Fruit fly (Drosophila melanogaster) whole organism, larva: ENCODE measurements around the gene CG43679.

Experiments
- noc ChIP-seq: fragments of 200-800 bp; sonication (Bioruptor generic); optimal IDR thresholded peaks from 3 replicates; lab custom pipeline; 2019; ENCODE audit warnings: missing biosample characterization, mild to moderate bottlenecking, missing genetic modification characterization, moderate library complexity

CG43679 gene

DNA sequence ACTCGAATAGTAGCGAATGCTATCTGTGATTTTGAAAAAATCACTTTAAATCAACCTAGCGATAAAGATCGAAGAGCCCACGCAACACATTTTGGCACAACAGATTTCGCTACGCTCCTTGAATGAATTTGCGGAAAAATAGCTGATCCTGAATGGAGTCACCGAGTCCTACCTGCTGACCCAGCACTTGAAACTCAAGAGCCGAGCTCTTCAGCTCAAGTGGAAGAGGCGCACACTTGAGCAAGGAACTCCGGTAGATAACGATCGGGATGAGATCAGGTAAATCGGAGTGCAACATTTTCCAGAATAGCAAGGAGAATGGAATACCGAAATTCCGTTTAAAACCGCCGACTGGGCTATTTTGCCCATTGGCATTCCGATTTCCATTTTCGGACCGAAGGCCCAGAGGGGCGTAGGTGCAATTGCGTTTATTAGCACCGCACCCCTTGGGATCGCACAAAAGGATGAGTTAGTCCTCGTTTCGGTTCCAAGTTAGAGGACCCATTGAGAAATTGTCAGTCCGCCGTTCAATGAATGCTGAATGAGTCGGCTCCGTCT lies 10.8 kb downstream of the CG43679 start:
- TF ChIP-seq noc (tag; lab: Kevin White, UChicago): no peak

- no peak for TF ChIP-seq noc (tag; lab: Kevin White, UChicago)
Measured at dm6 chr3L:15039510-15039909, 11.7 kb downstream of the CG43679 start.

- no peak for TF ChIP-seq noc (tag; lab: Kevin White, UChicago)
Measured at dm6 chr3L:15035585-15035984, 15.6 kb downstream of the CG43679 start.

DNA sequence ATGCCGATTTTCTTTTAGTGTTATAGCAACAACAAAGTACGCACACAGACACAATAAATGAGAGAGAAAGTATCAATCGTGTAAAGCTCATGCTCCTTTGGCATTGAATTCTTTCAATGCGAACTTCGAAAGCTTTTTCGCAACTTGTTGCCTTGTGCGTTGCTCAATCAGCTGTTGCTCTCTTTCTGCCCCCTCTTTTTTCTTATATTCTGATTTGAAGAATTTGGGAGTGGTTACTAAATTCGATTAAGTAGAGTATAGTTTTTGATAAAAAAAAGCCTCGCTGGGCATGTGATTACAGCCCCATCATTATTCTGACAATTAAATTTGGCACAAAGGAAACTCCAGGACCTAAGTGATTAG lies 16.5 kb downstream of the CG43679 start:
- no peak for TF ChIP-seq noc (tag; lab: Kevin White, UChicago)

DNA sequence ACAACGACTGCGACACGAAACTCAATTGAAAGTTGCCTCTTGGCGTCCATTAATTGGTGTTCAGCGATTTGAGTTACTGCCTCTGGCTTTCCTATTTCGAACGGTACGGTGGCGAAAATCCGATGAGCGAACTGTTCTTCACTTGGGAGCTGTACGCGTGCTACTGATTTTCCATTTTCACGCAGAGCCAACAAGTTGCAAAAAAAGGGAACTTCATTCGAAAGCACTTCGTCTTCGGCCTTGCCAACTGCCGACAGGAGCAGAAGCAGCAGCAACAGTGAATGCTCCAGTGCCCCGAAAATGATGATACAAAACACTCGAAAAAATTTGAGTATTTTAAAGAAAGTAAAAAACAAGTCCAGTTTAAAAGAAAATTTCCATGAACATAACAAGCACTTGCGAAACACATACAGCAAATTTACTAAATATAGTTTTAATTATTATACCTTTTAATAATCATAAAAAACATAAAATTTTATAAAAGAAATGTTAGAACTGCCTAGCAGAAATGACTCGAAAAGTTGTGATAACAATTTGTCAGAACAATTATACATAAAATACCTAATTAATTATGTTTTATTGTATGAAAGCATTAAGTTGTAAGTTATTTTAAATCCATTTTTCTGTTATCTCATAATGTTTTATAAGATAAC lies 17.0 kb downstream of the CG43679 start:
- TF ChIP-seq noc (tag; lab: Kevin White, UChicago): no peak

DNA sequence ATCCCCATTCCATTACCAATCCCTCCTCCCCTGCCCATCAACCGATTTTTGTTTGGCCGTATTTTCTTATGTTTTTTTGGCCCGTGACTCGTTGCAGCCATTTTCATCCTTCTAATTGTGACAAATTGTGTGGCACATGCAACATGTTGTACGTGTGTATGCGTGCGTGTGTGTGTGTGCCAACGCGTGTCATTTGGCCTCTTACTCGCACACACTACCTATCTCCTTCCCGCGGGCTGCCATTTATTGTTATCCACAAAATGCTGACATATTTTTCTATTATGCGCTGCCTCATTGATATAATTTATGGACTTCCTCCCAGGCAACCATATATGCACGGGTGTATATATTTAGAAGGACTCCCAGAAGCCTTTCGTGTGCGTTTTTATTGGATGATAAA lies 19.5 kb downstream of the CG43679 start:
- TF ChIP-seq noc (tag; lab: Kevin White, UChicago): no peak

- no peak for TF ChIP-seq noc (tag; lab: Kevin White, UChicago)
Measured at dm6 chr3L:15023192-15023591, 28.0 kb downstream of the CG43679 start, which contains the start of gene CG32148. Gene CG32148 (plus strand): TSS chr3L:15023492.

DNA sequence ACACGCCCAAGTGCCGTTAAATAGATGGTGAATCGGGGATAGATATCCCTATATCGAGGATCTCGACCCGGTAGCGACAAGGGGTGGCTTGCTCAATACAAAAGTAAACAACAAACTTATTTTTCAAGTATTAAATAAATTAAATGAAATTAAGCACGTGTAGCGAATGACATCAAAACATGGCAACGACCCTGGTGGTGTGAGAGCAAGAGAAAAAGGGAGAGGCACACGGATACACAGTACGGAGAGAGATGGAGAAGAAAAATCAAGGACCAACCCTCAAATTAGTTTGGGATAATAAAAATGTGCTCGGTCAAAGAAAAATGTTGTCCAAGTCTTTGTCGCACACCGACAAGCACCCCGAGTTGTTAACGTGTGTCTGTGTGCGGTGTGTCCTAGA lies 30.2 kb downstream of the CG43679 start:
- TF ChIP-seq noc (tag; lab: Kevin White, UChicago): no peak

DNA sequence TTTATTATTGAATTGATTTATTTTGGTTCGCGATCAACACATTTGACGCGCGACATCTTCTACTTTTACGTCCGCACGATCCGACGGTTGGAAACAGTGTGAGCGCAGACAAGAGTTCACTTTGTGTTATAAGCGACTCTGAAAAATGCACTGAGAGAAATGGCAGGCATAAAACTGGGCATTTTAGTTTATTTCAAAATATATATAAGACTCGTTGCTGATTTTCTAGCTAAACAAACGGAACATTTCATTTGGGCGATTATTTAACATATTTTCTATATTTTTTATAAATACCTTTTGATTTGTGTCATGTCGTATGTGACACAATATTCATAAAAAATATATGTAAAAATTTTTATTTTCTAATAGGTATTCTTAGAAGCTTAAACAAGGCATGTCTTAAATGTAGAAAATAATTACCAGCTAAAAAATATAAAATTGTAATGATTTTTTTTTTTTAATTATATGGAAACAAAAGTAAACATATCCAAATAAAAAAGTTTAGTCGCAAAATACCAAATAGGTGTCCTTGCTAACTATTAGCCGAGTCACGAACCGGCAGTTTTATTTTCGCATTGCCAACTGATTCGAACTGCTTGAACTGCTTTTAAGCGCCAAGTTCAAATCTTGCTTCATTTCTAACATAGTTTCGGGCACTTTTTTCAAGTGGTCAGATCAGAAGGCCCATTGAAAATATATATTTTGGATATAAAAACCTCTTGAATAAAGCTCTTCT lies 37.1 kb downstream of the CG43679 start, which contains the start of gene Reck:
TSS of gene Reck (minus strand) at position 106 of the 736 bp plus-strand sequence.
- TF ChIP-seq noc (tag; lab: Kevin White, UChicago): no peak

DNA sequence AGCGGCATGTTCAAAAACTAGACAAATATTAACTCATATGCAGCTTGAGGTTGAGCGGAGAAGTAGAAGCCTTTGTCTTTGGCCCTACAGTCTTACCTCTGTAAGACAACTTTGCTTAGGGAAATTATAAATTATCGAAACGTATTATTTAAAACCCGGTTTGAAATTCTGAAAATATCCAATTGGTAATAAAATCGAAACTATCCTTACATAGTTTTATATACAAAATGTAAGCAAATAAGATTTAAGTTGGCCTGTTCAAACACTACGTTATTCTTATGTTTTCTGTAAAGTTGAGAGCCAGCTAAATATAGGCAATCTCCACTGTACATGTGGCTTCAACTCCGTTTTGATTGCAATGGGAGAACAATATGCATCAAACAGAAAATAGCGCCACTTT lies 37.9 kb downstream of the CG43679 start:
- TF ChIP-seq noc (tag; lab: Kevin White, UChicago): no peak

DNA sequence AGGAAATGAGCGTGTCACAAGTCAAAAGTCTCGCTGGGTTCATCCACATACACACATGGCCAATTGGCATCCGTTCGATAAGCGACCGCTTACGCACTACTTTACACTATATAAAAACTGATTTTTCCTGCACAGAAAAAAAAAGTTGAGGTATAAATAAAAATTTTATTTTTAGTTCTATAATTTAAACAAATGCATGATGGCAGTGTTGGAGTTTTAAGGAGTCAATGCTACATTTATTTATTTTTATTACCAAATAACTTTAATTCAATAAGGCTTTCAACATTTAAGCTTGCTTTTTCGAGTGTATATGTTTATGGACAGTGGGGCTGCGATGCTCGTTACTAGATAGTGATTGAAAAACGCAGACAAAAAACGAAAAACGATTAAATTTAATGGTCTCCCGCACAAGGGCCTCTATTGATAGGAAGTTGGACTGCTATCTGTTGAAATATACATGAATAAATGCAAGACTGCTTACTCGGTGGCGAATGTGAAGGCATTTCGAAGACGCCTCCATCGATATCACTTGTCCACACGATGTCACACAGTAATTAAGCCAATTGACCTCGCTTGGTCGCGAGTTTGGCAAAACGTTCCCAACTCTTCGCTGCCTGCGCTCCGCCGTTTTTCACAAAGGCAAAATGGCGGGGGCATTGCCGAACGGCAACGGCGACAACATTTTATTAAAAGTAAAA lies 39.4 kb downstream of the CG43679 start:
- TF ChIP-seq noc (tag; lab: Kevin White, UChicago): peak; percentile 74

DNA sequence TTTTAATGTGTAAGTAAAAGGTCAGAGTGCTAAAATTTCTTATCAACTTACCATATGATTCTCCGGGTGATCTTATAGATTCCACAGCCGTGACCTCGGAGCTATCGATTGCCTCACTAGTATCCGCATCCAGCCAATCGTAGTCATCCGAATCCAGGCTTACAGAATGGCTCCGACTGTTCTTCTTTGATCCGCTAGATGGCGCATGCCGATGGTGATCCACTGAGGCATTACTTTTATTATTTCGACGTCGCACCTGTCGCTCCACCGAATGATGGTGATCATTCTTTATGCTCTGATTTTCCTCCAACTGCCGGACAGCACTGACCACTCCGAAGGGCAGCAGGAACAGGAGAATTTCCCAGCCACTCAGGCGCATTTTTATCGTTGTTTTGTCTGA lies 40.1 kb downstream of the CG43679 start:
- TF ChIP-seq noc (tag; lab: Kevin White, UChicago): no peak

- no peak for TF ChIP-seq noc (tag; lab: Kevin White, UChicago)
Measured at dm6 chr3L:15010601-15011000, 40.6 kb downstream of the CG43679 start.

DNA sequence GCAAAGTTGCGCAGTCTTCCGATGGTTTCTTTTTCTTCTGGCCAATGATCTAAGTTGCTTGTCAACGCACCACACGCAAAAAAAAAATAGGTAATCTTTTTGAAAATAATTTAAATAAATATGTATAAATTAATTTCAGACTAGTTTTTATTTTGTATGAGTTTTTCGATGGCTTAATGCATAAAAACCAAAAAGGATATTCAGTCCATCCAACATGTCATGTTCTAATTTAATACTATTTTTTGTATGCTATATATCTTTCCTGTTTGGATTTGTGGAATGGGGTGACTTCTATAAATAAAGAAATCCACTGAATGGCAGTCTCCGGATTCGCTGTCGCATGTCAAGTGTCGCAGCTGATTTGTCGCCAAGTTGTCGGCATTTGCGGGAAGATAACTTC lies 41.5 kb downstream of the CG43679 start:
- no peak for TF ChIP-seq noc (tag; lab: Kevin White, UChicago)

- no peak for TF ChIP-seq noc (tag; lab: Kevin White, UChicago)
Measured at dm6 chr3L:15007271-15007948, 43.8 kb downstream of the CG43679 start.

DNA sequence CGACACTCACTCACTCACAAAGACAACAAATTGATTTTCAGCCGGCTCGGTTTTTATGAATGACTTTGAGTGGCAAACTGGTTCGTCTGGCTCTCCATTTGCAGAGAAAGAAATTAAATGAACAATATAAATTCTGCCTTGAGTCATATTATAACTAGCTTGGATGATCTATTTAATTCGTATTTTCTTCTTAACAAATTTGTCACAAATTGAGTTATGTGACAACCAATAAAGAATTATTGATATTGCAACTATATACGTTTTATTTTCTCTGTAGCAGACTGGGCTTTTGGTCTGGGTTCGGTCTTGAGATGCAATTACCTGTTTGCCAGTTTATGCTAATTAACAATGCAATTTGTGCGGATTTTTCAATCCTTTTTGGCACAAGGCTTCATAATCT lies 44.4 kb downstream of the CG43679 start:
- no peak for TF ChIP-seq noc (tag; lab: Kevin White, UChicago)
